Worm (Caenorhabditis elegans): ENCODE data around the gene F44B9.2.

F44B9.2 gene

DNA sequence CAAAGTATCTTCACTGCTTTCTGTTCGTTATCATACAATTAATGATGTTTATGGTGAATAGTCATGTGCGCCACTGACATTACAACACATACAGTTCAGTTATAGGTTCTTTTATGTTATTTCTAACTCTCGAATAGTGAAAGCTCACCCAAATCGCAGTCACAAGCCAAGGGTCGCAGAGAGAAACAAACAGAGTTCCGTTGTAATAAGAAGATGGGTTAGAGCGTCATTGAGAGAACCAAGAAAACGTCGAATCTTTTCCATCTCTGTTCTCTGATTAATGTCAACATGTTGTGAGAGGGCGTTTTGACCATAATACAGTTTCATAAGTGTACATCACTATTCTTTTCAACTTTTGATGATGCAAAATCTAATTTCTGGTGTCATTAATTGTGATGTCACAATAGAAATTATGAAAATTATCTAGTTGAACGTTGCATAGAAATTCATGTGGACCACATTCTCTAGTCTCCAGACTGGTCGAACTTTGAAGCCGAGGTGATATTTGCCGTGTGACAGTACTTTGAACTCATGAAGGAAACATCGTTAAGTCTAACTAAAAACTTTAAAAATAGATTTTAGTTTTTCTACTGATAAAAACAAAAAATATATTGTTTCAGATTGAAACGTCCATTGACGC, 48.2 kb upstream of the F44B9.2 start:
- TF ChIP-seq hrde-1 (tag; optimal IDR thresholded peaks at IDR 0.05; ENCODE audit: borderline replicate concordance) (no peak), K12H6.12 (tag; optimal IDR thresholded peaks at IDR 0.05) (no peak), efl-1 (GFP tag; optimal IDR thresholded peaks at IDR 0.05) (no peak), attf-3 (GFP tag; conservative IDR thresholded peaks at IDR 0.05) (no peak), lin-26 (GFP tag; IDR thresholded peaks at IDR 0.05) (no peak), lsl-1 (GFP tag; optimal IDR thresholded peaks at IDR 0.05) (peak; percentile 6), bed-2 (GFP tag; IDR thresholded peaks at IDR 0.05) (no peak), lsy-27 (tag; optimal IDR thresholded peaks at IDR 0.05; ENCODE audit: borderline replicate concordance, insufficient read depth) (no peak), ztf-22 (GFP tag; optimal IDR thresholded peaks at IDR 0.05) (no peak), B0336.3 (GFP tag; IDR thresholded peaks at IDR 0.05) (peak; percentile 24; the same call in 1 of the 2 replicates), gei-17 (GFP tag; optimal IDR thresholded peaks at IDR 0.05) (no peak), cebp-1 (GFP tag; IDR thresholded peaks at IDR 0.05) (no peak), cebp-1 (tag; optimal IDR thresholded peaks at IDR 0.05) (peak; percentile 44), F23B12.7 (tag; optimal IDR thresholded peaks at IDR 0.05; ENCODE audit: insufficient read depth) (no peak), nfyb-1 (GFP tag; IDR thresholded peaks at IDR 0.05) (peak; percentile 40; the same call in 1 of the 2 replicates), nhr-27 (tag; optimal IDR thresholded peaks at IDR 0.05) (no peak), ets-4 (GFP tag; optimal IDR thresholded peaks at IDR 0.05) (peak; percentile 61), tlf-1 (GFP tag; optimal IDR thresholded peaks at IDR 0.05) (peak; percentile 10), let-526 (GFP tag; IDR thresholded peaks at IDR 0.05) (no peak), ztf-28 (GFP tag; IDR thresholded peaks at IDR 0.05) (no peak), snpc-1.1 (tag; optimal IDR thresholded peaks at IDR 0.05; ENCODE audit: insufficient read depth) (no peak), xnd-1 (tag; optimal IDR thresholded peaks at IDR 0.05) (no peak), ccch-3 (GFP tag; optimal IDR thresholded peaks at IDR 0.05) (no peak), aptf-2 (GFP tag; conservative IDR thresholded peaks at IDR 0.05) (no peak), Y95B8A.8 (GFP tag; IDR thresholded peaks at IDR 0.05) (no peak), unc-62 (GFP tag; optimal IDR thresholded peaks at IDR 0.05) (peak; percentile 3), mcd-1 (GFP tag; IDR thresholded peaks at IDR 0.05) (peak; percentile 15; the same call in 1 of the 2 replicates), pha-4 (tag; optimal IDR thresholded peaks at IDR 0.05) (peak; percentile 65), nhr-80 (tag; optimal IDR thresholded peaks at IDR 0.05) (peak; percentile 26), mxl-1 (tag; optimal IDR thresholded peaks at IDR 0.05) (no peak), attf-5 (GFP tag; optimal IDR thresholded peaks at IDR 0.05) (peak; percentile 26), lin-35 (GFP tag; optimal IDR thresholded peaks at IDR 0.05) (no peak), lin-54 (GFP tag; optimal IDR thresholded peaks at IDR 0.05) (no peak), ama-1 (optimal IDR thresholded peaks at IDR 0.05) (no peak), ama-1 (GFP tag; optimal IDR thresholded peaks at IDR 0.05) (no peak), sptf-2 (GFP tag; optimal IDR thresholded peaks at IDR 0.05) (no peak), ceh-27 (GFP tag; optimal IDR thresholded peaks at IDR 0.05) (no peak), snpc-3.4 (tag; optimal IDR thresholded peaks at IDR 0.05) (no peak), ztf-26 (tag; optimal IDR thresholded peaks at IDR 0.05) (no peak), zim-3 (tag; optimal IDR thresholded peaks at IDR 0.05) (no peak), egrh-3 (GFP tag; IDR thresholded peaks at IDR 0.05) (no peak), him-1 (tag; optimal IDR thresholded peaks at IDR 0.05) (no peak), pbrm-1 (GFP tag; IDR thresholded peaks at IDR 0.05) (no peak), C06A6.2 (GFP tag; conservative IDR thresholded peaks at IDR 0.05) (no peak), hmg-20 (GFP tag; IDR thresholded peaks at IDR 0.05) (no peak), F52B5.7 (tag; optimal IDR thresholded peaks at IDR 0.05) (no peak), madf-3 (GFP tag; IDR thresholded peaks at IDR 0.05) (no peak), F22D6.2 (tag; optimal IDR thresholded peaks at IDR 0.05) (no peak)

Data from whole organism, young adult.